Fruit fly (Drosophila melanogaster): ENCODE data around the gene CG2861.

DNA sequence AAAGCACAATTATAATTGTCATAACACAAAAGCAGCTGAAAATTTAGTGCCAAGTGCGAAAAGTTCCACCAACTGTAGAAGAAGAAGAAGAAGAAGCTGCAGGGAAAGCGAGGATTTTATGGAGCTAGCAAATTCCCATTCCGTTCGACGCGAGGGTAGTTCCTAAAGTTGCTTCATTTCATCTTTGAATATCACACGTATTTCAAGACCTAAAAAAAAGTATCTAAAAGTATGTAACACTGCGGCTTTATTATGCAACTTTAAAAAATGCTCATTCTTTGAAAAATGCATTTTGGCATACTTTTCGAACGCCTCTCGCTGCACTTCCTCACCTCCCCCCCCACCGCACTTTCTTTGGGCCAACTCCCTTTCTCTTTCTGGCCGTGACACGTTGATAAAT, 3.2 kb upstream of the CG2861 start:
- TF ChIP-seq psq (optimal IDR thresholded peaks at IDR 0.05): no peak
- no peak for TF ChIP-seq Sin3A (optimal IDR thresholded peaks at IDR 0.05)
- no peak for TF ChIP-seq Myc (optimal IDR thresholded peaks at IDR 0.05)
- TF ChIP-seq h (optimal IDR thresholded peaks at IDR 0.05): no peak
- no peak for TF ChIP-seq insv (optimal IDR thresholded peaks at IDR 0.05)
- TF ChIP-seq ttk (optimal IDR thresholded peaks at IDR 0.05): no peak
